Fruit fly (Drosophila melanogaster): ENCODE results near the gene CG4480.
"Not testable (repeated sequence)": the region's sequence is repeated elsewhere in the genome, so short reads cannot be mapped to it uniquely, and the experiment has no call there.

DNA sequence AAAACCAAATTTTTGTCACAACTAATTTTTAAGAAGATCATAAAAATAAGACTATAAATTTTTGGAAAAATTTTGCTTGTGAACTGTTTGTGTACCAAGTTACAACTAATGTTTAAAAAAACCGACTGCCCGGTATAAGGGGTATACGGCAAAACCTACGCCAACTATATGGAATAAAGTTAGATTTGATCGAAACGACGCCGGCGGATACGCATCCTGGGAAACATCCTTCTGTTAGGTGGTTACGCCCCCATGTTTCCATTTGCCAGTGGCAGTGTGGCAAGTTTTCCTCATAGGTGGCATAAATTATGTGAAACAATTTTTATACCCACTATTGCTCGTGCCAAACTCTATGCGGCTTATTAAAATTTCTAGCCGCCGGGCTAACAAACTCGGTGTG is 11.8 kb upstream of the CG4480 start, which contains the start of gene ProtB:
- TF ChIP-seq CG8478, CTCF (optimal IDR thresholded peaks at IDR 0.05): not testable (repeated sequence)
